Fruit fly (Drosophila melanogaster): Measurements from ENCODE around the gene AP-1sigma.

dm6 chr3R:23948324-23948465 lies 10.3 kb upstream of the AP-1sigma start, which contains the start of gene CG12268:
- no peak for TF ChIP-seq CG15710 (tag; optimal IDR thresholded peaks at IDR 0.05)
- TF ChIP-seq CG10348 (GFP tag; IDR thresholded peaks at IDR 0.05), result no peak
- no peak for TF ChIP-seq CG17806 (tag; optimal IDR thresholded peaks at IDR 0.05)
- no peak for TF ChIP-seq CG13204 (GFP tag; optimal IDR thresholded peaks at IDR 0.05)
- TF ChIP-seq CG4496 (GFP tag; IDR thresholded peaks at IDR 0.05), result no peak
- no peak for TF ChIP-seq EcR (GFP tag; optimal IDR thresholded peaks at IDR 0.05)
- TF ChIP-seq CG34367 (tag; optimal IDR thresholded peaks at IDR 0.05), result no peak
- TF ChIP-seq CG8159 (tag; optimal IDR thresholded peaks at IDR 0.05), result no peak
- TF ChIP-seq CG8301 (tag; optimal IDR thresholded peaks at IDR 0.05), result no peak
- TF ChIP-seq gl (tag; optimal IDR thresholded peaks at IDR 0.05), result no peak
- no peak for TF ChIP-seq D1 (tag; optimal IDR thresholded peaks at IDR 0.05)
- TF ChIP-seq Ets98B (GFP tag; IDR thresholded peaks at IDR 0.05), result no peak
- no peak for TF ChIP-seq rn (GFP tag; IDR thresholded peaks at IDR 0.05)
- TF ChIP-seq CG32121 (GFP tag; IDR thresholded peaks at IDR 0.05), result no peak
